Worm (Caenorhabditis elegans) whole organism, L1 larva: ENCODE measurements around the gene pafo-1.

Source experiments
- C04F5.9 ChIP-seq: sonication (generic microtip); optimal IDR thresholded peaks from 2 replicates; lab custom pipeline; 2016; ENCODE audit warnings: missing genetic modification characterization, missing compliant biosample characterization
- C16A3.4 ChIP-seq: fragments of 150-350 bp; optimal IDR thresholded peaks from 2 replicates; lab custom pipeline; 2014; ENCODE audit warnings: missing biosample characterization, missing genetic modification characterization
- F16B12.6 ChIP-seq: fragments of 150-350 bp; optimal IDR thresholded peaks from 2 replicates; lab custom pipeline; 2014; ENCODE audit warnings: missing biosample characterization, missing genetic modification characterization
- Y116A8C.19 ChIP-seq: sonication (generic microtip); optimal IDR thresholded peaks from 2 replicates; lab custom pipeline; 2016; ENCODE audit warnings: missing compliant biosample characterization, missing genetic modification characterization, borderline replicate concordance
- alr-1 ChIP-seq: fragments of 200-800 bp; sonication (Bioruptor generic); optimal IDR thresholded peaks from 2 replicates; lab custom pipeline; 2018; ENCODE audit warnings: borderline replicate concordance, mild to moderate bottlenecking, missing genetic modification characterization, missing compliant biosample characterization
- ama-1 ChIP-seq: fragments of 150-350 bp; optimal IDR thresholded peaks from 2 replicates; lab custom pipeline; 2014
- blmp-1 ChIP-seq: fragments of 150-350 bp; optimal IDR thresholded peaks from 2 replicates; lab custom pipeline; 2014; ENCODE audit warnings: missing biosample characterization, missing genetic modification characterization
- ceh-82 ChIP-seq, 3 experiments: fragments of 150-350 bp in 1 of 3; sonication (generic microtip) in 2 of 3; optimal IDR thresholded peaks; 2 replicates each; lab custom pipeline; 2014 to 2017; ENCODE audit warnings: missing biosample characterization in 3 of 3, missing genetic modification characterization in 3 of 3
- ceh-88 ChIP-seq: fragments of 200-800 bp; sonication (Bioruptor generic); IDR thresholded peaks from 2 replicates; pipeline ENCODE4 v1.3.6; 2022; ENCODE audit warnings: missing genetic modification characterization, missing compliant biosample characterization
- dpl-1 ChIP-seq, 3 experiments: fragments of 150-350 bp in 2 of 3; sonication (generic microtip) in 1 of 3; optimal IDR thresholded peaks; 2 replicates each; lab custom pipeline; 2014 to 2017; ENCODE audit warnings: missing biosample characterization in 3 of 3, missing genetic modification characterization in 3 of 3, missing genetic modification reagents in 3 of 3
- dsc-1 ChIP-seq: sonication (generic microtip); optimal IDR thresholded peaks from 2 replicates; lab custom pipeline; 2016; ENCODE audit warnings: mild to moderate bottlenecking, missing genetic modification characterization, missing compliant biosample characterization
- egl-13 ChIP-seq: sonication (generic microtip); optimal IDR thresholded peaks from 2 replicates; lab custom pipeline; 2016; ENCODE audit warnings: missing genotype, missing genetic modification reagents, missing genetic modification characterization, missing compliant biosample characterization
- elt-2 ChIP-seq: sonication (generic microtip); optimal IDR thresholded peaks from 2 replicates; lab custom pipeline; 2016; ENCODE audit warnings: missing genetic modification characterization, mild to moderate bottlenecking, inconsistent platforms, missing compliant biosample characterization, missing genetic modification reagents
- fkh-4 ChIP-seq: sonication (generic microtip); optimal IDR thresholded peaks from 2 replicates; lab custom pipeline; 2016; ENCODE audit warnings: missing compliant biosample characterization, missing genetic modification characterization, borderline replicate concordance
- fkh-8 ChIP-seq: sonication (generic microtip); optimal IDR thresholded peaks from 2 replicates; lab custom pipeline; 2016; ENCODE audit warnings: mild to moderate bottlenecking, missing genetic modification characterization, missing compliant biosample characterization
- grh-1 ChIP-seq: fragments of 200-800 bp; sonication (Bioruptor generic); IDR thresholded peaks from 2 replicates; pipeline ENCODE4 v1.3.6; 2022; ENCODE audit warnings: missing genetic modification reagents, missing genetic modification characterization, missing compliant biosample characterization
- hlh-17 ChIP-seq: fragments of 200-800 bp; sonication (Bioruptor generic); optimal IDR thresholded peaks from 2 replicates; lab custom pipeline; 2018; ENCODE audit warnings: missing genetic modification characterization, mild to moderate bottlenecking, missing compliant biosample characterization, moderate library complexity, borderline replicate concordance
- hlh-4 ChIP-seq: sonication (generic microtip); optimal IDR thresholded peaks from 2 replicates; lab custom pipeline; 2016; ENCODE audit warnings: mild to moderate bottlenecking, missing genetic modification characterization, missing compliant biosample characterization
- irx-1 ChIP-seq: sonication (generic microtip); optimal IDR thresholded peaks from 2 replicates; lab custom pipeline; 2016; ENCODE audit warnings: missing genetic modification characterization, missing compliant biosample characterization
- isw-1 ChIP-seq: fragments of 200-800 bp; sonication (Bioruptor generic); IDR thresholded peaks from 2 replicates; pipeline ENCODE4 v1.3.6; 2022; ENCODE audit warnings: missing genetic modification characterization, missing compliant biosample characterization
- jun-1 ChIP-seq: fragments of 150-350 bp; optimal IDR thresholded peaks from 2 replicates; lab custom pipeline; 2014; ENCODE audit warnings: missing biosample characterization, missing genetic modification reagents, missing genetic modification characterization
- lin-13 ChIP-seq: fragments of 150-350 bp; optimal IDR thresholded peaks from 2 replicates; lab custom pipeline; 2014; ENCODE audit warnings: missing biosample characterization, missing genetic modification reagents, missing genetic modification characterization
- lir-3 ChIP-seq: sonication (generic microtip); optimal IDR thresholded peaks from 2 replicates; lab custom pipeline; 2016; ENCODE audit warnings: mild to moderate bottlenecking, missing genetic modification characterization, moderate library complexity, missing compliant biosample characterization; ENCODE audit not compliant: poor library complexity
- lsy-2 ChIP-seq, 2 experiments: fragments of 150-350 bp; optimal IDR thresholded peaks; 2 replicates each; lab custom pipeline; 2014; ENCODE audit warnings: missing biosample characterization in 2 of 2, missing genetic modification characterization in 2 of 2
- mab-9 ChIP-seq: fragments of 200-800 bp; sonication (Bioruptor generic); IDR thresholded peaks from 2 replicates; pipeline ENCODE4 v1.3.6; 2022; ENCODE audit warnings: missing genetic modification reagents, missing genetic modification characterization, missing compliant biosample characterization
- mep-1 ChIP-seq: fragments of 150-350 bp; optimal IDR thresholded peaks from 2 replicates; lab custom pipeline; 2014; ENCODE audit warnings: missing biosample characterization, missing genetic modification characterization
- nhr-11 ChIP-seq: fragments of 150-350 bp; optimal IDR thresholded peaks from 2 replicates; lab custom pipeline; 2014; ENCODE audit warnings: missing biosample characterization, missing genetic modification characterization
- nhr-19 ChIP-seq: fragments of 200-800 bp; sonication (Bioruptor generic); conservative IDR thresholded peaks from 2 replicates; pipeline ENCODE4 v1.3.6; 2022; ENCODE audit warnings: missing genetic modification characterization, missing compliant biosample characterization
- nhr-237 ChIP-seq: fragments of 150-350 bp; optimal IDR thresholded peaks from 2 replicates; lab custom pipeline; 2014; ENCODE audit warnings: missing biosample characterization, missing genetic modification characterization
- nhr-47 ChIP-seq: sonication (generic microtip); optimal IDR thresholded peaks from 2 replicates; lab custom pipeline; 2016; ENCODE audit warnings: mild to moderate bottlenecking, missing genetic modification characterization, moderate library complexity, missing compliant biosample characterization
- nhr-71 ChIP-seq: sonication (generic microtip); optimal IDR thresholded peaks from 2 replicates; lab custom pipeline; 2016; ENCODE audit warnings: mild to moderate bottlenecking, missing genetic modification characterization, moderate library complexity, missing compliant biosample characterization
- nhr-76 ChIP-seq: sonication (generic microtip); optimal IDR thresholded peaks from 2 replicates; lab custom pipeline; 2017; ENCODE audit warnings: missing biosample characterization, missing genetic modification characterization
- nhr-84 ChIP-seq: sonication (generic microtip); optimal IDR thresholded peaks from 2 replicates; lab custom pipeline; 2017; ENCODE audit warnings: missing biosample characterization, missing genetic modification characterization
- snpc-4 ChIP-seq: fragments of 150-350 bp; optimal IDR thresholded peaks from 2 replicates; lab custom pipeline; 2014; ENCODE audit warnings: missing biosample characterization, missing genetic modification characterization
- sptf-1 ChIP-seq: fragments of 150-350 bp; optimal IDR thresholded peaks from 2 replicates; lab custom pipeline; 2014; ENCODE audit warnings: missing biosample characterization, missing genetic modification characterization
- sup-37 ChIP-seq: fragments of 200-800 bp; sonication (Bioruptor generic); optimal IDR thresholded peaks from 2 replicates; lab custom pipeline; 2018; ENCODE audit warnings: mild to moderate bottlenecking, missing genetic modification characterization, missing compliant biosample characterization
- tlp-1 ChIP-seq: fragments of 150-350 bp; optimal IDR thresholded peaks from 2 replicates; lab custom pipeline; 2014; ENCODE audit warnings: missing biosample characterization, missing genetic modification characterization
- unc-130 ChIP-seq: fragments of 150-350 bp; optimal IDR thresholded peaks from 2 replicates; lab custom pipeline; 2017; ENCODE audit warnings: missing biosample characterization, missing genetic modification characterization, inconsistent platforms
- unc-86 ChIP-seq: sonication (generic microtip); optimal IDR thresholded peaks from 2 replicates; lab custom pipeline; 2016; ENCODE audit warnings: missing genetic modification characterization, missing compliant biosample characterization
- vab-15 ChIP-seq: sonication (generic microtip); optimal IDR thresholded peaks from 2 replicates; lab custom pipeline; 2017; ENCODE audit warnings: missing genotype, mild to moderate bottlenecking, missing genetic modification characterization, missing compliant biosample characterization
- ztf-11 ChIP-seq, 2 experiments: sonication (generic microtip); optimal IDR thresholded peaks; 2 replicates each; lab custom pipeline; 2016 to 2017; ENCODE audit warnings: missing genetic modification characterization in 2 of 2, missing biosample characterization in 1 of 2, missing compliant biosample characterization in 1 of 2

The pafo-1 gene

DNA sequence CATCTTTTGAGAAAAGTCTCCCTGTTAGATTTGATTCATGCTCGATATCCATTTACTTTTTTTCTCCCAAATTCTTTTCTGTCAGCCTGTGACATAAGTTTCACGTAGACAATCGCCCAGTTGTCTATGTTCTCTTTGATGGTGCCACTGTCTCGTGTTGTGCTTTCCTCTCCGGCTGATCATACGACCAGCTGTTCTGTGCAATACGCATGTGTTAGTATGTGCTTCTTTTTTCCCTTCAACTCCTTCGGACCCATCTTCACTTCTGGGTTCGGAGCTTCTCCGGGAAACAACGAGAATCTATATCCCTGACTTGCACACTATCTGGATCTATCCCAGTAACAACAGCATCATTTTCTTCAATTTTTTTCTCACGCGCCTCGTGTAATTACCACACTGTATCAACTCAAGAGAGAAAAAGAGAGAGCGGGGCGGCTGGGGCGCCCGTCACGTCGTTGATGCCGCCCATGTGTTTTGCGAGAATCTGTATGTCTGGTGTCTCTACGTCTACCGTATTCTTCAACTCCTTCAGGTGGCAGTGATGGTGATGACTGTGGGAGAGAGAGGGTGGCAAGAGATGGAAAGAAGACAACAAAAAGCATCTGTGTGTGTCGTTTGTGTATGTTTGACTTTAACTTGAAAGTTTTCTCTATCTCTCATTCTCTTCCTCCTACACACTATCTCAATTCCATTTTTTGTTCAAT lies 10.5 kb downstream of the pafo-1 start (continued):
- peak; percentile 58 for TF ChIP-seq jun-1 (tag; lab: Kevin White, UChicago)
- TF ChIP-seq vab-15 = peak; percentile 52
- peak; percentile 35 for TF ChIP-seq nhr-237 (tag; lab: Kevin White, UChicago)
- TF ChIP-seq unc-130 (tag; lab: Kevin White, UChicago) = peak; percentile 89
- peak; percentile 54 for TF ChIP-seq irx-1 (tag; lab: Kevin White, UChicago)
- TF ChIP-seq nhr-76 (tag; lab: Kevin White, UChicago) = no peak
- TF ChIP-seq unc-86 (tag; lab: Kevin White, UChicago) = no peak
- TF ChIP-seq grh-1 (GFP tag; lab: Robert Waterston, UW) = peak; percentile 77
- no peak for TF ChIP-seq egl-13
- TF ChIP-seq mab-9 (GFP tag; lab: Robert Waterston, UW) = no peak
- TF ChIP-seq dsc-1 (tag; lab: Kevin White, UChicago) = peak; percentile 97
- peak in 1 of 3 experiments; percentile 50 for TF ChIP-seq ceh-82 (tag; optimal IDR thresholded peaks at IDR 0.05; lab: Kevin White, UChicago)
- peak; percentile 75 for TF ChIP-seq lin-13
- TF ChIP-seq blmp-1 (tag; lab: Kevin White, UChicago) = peak; percentile 92
- peak; percentile 74 for TF ChIP-seq elt-2 (tag; lab: Kevin White, UChicago)
- TF ChIP-seq nhr-84 (tag; lab: Kevin White, UChicago) = no peak
- TF ChIP-seq sup-37 (GFP tag; lab: Kevin White, UChicago) = peak; percentile 51
- TF ChIP-seq sptf-1 = no peak
- TF ChIP-seq tlp-1 (tag; lab: Kevin White, UChicago) = no peak
- TF ChIP-seq ceh-88 = 0 out of 2 replicates have a peak, but pooled peaks have one; percentile 23
- peak; percentile 36 for TF ChIP-seq snpc-4 (tag; lab: Kevin White, UChicago)
- no peak for TF ChIP-seq ama-1 (lab: Kevin White, UChicago)
- TF ChIP-seq Y116A8C.19 (tag; lab: Kevin White, UChicago) = no peak
- peak; percentile 83 for TF ChIP-seq C16A3.4
- TF ChIP-seq nhr-11 (tag; lab: Kevin White, UChicago) = peak; percentile 30
- no peak for TF ChIP-seq hlh-17
- TF ChIP-seq dpl-1 (GFP tag; optimal IDR thresholded peaks at IDR 0.05; lab: Kevin White, UChicago) = peak; percentile 19 to 55 (median 25)
- peak; percentile 74 for TF ChIP-seq mep-1 (tag; lab: Kevin White, UChicago)
- TF ChIP-seq nhr-71 (tag; lab: Kevin White, UChicago) = peak; percentile 97

DNA sequence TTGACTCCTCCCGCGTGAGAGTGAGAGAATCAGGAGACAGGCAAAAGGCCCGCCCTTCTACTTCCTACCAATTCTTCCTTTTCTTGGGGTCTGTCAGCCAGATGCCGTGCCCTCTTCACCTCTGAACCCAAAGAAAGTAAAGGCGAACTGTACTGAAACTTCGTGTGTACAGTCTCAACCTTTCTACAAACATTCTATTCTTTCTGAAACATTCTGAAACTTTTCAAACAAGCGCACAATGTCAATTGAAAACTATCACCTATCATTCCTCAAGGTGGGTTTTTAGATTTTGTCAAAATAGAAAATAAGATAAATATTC lies 11.0 kb downstream of the pafo-1 start:
- TF ChIP-seq alr-1 (tag; lab: Kevin White, UChicago) (no peak), lsy-2 (tag; optimal IDR thresholded peaks at IDR 0.05; lab: Kevin White, UChicago) (no peak), F16B12.6 (tag; lab: Kevin White, UChicago) (no peak), C16A3.4 (no peak), fkh-4 (no peak), blmp-1 (tag; lab: Kevin White, UChicago) (no peak), nhr-47 (tag; lab: Kevin White, UChicago) (no peak), lin-13 (no peak), nhr-19 (GFP tag; lab: Robert Waterston, UW) (no peak), C04F5.9 (tag; lab: Kevin White, UChicago) (no peak), lir-3 (no peak), ztf-11 (tag; optimal IDR thresholded peaks at IDR 0.05; lab: Kevin White, UChicago) (no peak), isw-1 (GFP tag; lab: Robert Waterston, UW) (no peak), fkh-8 (tag; lab: Kevin White, UChicago) (no peak), hlh-4 (no peak)
